Worm (Caenorhabditis elegans): ENCODE measurements around the gene unc-69.

DNA sequence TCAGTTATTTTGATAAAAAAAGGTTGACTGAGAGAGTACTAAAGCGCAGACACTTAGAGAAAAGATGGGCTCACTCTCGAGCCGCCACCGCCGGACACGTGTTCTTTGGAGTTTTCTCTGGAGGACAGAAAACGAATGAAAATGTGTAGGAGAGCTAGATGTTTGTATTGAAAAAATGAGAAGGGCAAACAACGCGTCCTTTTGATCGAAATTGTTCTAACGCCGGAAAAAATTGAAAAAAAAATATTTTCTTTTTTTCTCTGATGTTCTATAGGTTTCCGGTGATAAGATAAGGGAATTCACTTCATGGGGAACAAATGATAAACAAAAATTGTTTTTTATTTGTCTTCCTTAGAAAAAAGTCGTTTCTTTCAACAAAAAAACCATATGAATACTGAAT lies 11.1 kb downstream of the unc-69 start:
- TF ChIP-seq madf-10 (tag; optimal IDR thresholded peaks at IDR 0.05) (no peak), lir-1 (GFP tag; conservative IDR thresholded peaks at IDR 0.05) (no peak), nfya-1 (tag; optimal IDR thresholded peaks at IDR 0.05; ENCODE audit: borderline replicate concordance, insufficient read depth) (no peak), F49E8.2 (tag; optimal IDR thresholded peaks at IDR 0.05; ENCODE audit: insufficient read depth) (no peak), zim-3 (tag; optimal IDR thresholded peaks at IDR 0.05) (no peak), B0035.1 (tag; optimal IDR thresholded peaks at IDR 0.05) (no peak), hsf-1 (GFP tag; IDR thresholded peaks at IDR 0.05) (no peak), B0261.1 (tag; optimal IDR thresholded peaks at IDR 0.05) (no peak), pha-4 (tag; optimal IDR thresholded peaks at IDR 0.05) (no peak), ceh-91 (GFP tag; IDR thresholded peaks at IDR 0.05) (no peak), tbp1 (GFP tag; optimal IDR thresholded peaks at IDR 0.05) (no peak)

Data from whole organism, young adult.